Worm (Caenorhabditis elegans) whole organism, midembryonic: ENCODE data around the gene T05G5.1.

Source experiments
- T22C8.4 ChIP-seq: fragments of 200-800 bp; sonication (Bioruptor generic); IDR thresholded peaks from 2 replicates; pipeline ENCODE4 v1.3.6; 2022; ENCODE audit warnings: missing genetic modification characterization, missing compliant biosample characterization
- ztf-29 ChIP-seq: fragments of 200-800 bp; sonication (Bioruptor generic); IDR thresholded peaks from 2 replicates; pipeline ENCODE4 v1.3.6; 2022; ENCODE audit warnings: missing genetic modification reagents, missing genetic modification characterization, missing compliant biosample characterization

DNA sequence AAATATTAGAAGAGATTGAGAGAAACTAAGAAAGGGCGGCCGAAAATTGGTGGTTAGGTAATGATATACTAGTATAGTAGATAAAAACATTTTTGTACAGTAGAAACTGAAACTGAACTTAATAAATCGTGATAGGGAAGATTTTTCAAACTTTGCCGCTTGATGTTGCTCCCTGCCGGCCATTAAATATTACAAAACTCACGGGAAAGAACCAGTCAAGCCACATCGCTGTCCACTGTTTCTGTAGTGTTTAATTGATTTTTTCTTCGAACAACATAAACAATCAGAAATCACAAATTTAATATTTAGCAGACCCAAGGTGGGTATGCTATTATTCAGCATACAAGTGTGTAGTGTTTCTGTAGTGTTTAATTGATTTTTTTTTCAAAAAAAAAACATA lies 7.9 kb upstream of the T05G5.1 start, which contains the start of gene T05G5.5:
- TF ChIP-seq T22C8.4 (GFP tag; lab: Robert Waterston, UW), result no peak
- no peak for TF ChIP-seq ztf-29
